Worm (Caenorhabditis elegans): ENCODE results near the gene T05A12.4.

ce11 chrIV:6905428-6905827, 17.7 kb downstream of the T05A12.4 start:
- TF ChIP-seq ztf-22 (GFP tag; optimal IDR thresholded peaks at IDR 0.05) (no peak), ama-1 (optimal IDR thresholded peaks at IDR 0.05) (no peak), ama-1 (GFP tag; optimal IDR thresholded peaks at IDR 0.05) (peak in 1 of 2 experiments; percentile 81), F22D6.2 (tag; optimal IDR thresholded peaks at IDR 0.05) (no peak), atf-7 (tag; optimal IDR thresholded peaks at IDR 0.05) (no peak)

Data from whole organism, young adult.